Worm (Caenorhabditis elegans) whole organism, young adult: Measurements from ENCODE around the gene pals-16.

Experiments
- B0019.2 ChIP-seq: fragments of 200-800 bp; sonication (Bioruptor generic); conservative IDR thresholded peaks from 2 replicates; pipeline ENCODE4 v1.3.6; 2022; ENCODE audit warnings: missing genetic modification reagents, missing genetic modification characterization, missing compliant biosample characterization
- B0261.1 ChIP-seq: sonication (generic microtip); optimal IDR thresholded peaks from 2 replicates; lab custom pipeline; 2016; ENCODE audit warnings: mild to moderate bottlenecking, missing genetic modification characterization, moderate library complexity, missing compliant biosample characterization
- F22D6.2 ChIP-seq: sonication (generic microtip); optimal IDR thresholded peaks from 2 replicates; lab custom pipeline; 2016; ENCODE audit warnings: mild to moderate bottlenecking, missing genetic modification characterization, missing compliant biosample characterization
- F23B12.7 ChIP-seq: sonication (generic microtip); optimal IDR thresholded peaks from 2 replicates; lab custom pipeline; 2017; ENCODE audit warnings: missing genetic modification characterization, mild to moderate bottlenecking, missing compliant biosample characterization, antibody characterized with exemption, moderate library complexity; ENCODE audit not compliant: insufficient read depth
- F49E8.2 ChIP-seq: sonication (generic microtip); optimal IDR thresholded peaks from 3 replicates; lab custom pipeline; 2017; ENCODE audit warnings: missing genetic modification characterization, mild to moderate bottlenecking, missing compliant biosample characterization, antibody characterized with exemption, moderate library complexity; ENCODE audit not compliant: insufficient read depth
- K11D2.4 ChIP-seq: fragments of 200-800 bp; sonication (Bioruptor generic); IDR thresholded peaks from 2 replicates; pipeline ENCODE4 v1.3.6; 2022; ENCODE audit warnings: missing genetic modification reagents, missing genetic modification characterization, missing compliant biosample characterization
- T07F8.4 ChIP-seq: sonication (generic microtip); optimal IDR thresholded peaks from 2 replicates; lab custom pipeline; 2016; ENCODE audit warnings: mild to moderate bottlenecking, missing genetic modification characterization, moderate library complexity, missing compliant biosample characterization
- Y53G8AR.9 ChIP-seq: fragments of 200-800 bp; sonication (Bioruptor generic); conservative IDR thresholded peaks from 2 replicates; pipeline ENCODE4 v1.3.6; 2022; ENCODE audit warnings: missing genetic modification reagents, missing genetic modification characterization, missing compliant biosample characterization
- akir-1 ChIP-seq: fragments of 200-800 bp; sonication (Bioruptor generic); optimal IDR thresholded peaks from 2 replicates; lab custom pipeline; 2018; ENCODE audit warnings: mild to moderate bottlenecking, missing genetic modification characterization, moderate library complexity, missing compliant biosample characterization
- cebp-2 ChIP-seq: fragments of 200-800 bp; sonication (Bioruptor generic); IDR thresholded peaks from 2 replicates; pipeline ENCODE4 v1.3.6; 2022; ENCODE audit warnings: missing genetic modification characterization, missing compliant biosample characterization
- chd-7 ChIP-seq: sonication (generic microtip); optimal IDR thresholded peaks from 2 replicates; lab custom pipeline; 2016; ENCODE audit warnings: mild to moderate bottlenecking, missing genetic modification characterization, moderate library complexity, missing compliant biosample characterization
- die-1 ChIP-seq: sonication (generic microtip); optimal IDR thresholded peaks from 2 replicates; lab custom pipeline; 2016; ENCODE audit warnings: missing genotype, mild to moderate bottlenecking, missing genetic modification characterization, missing compliant biosample characterization
- egl-44 ChIP-seq: fragments of 200-800 bp; sonication (Bioruptor generic); IDR thresholded peaks from 2 replicates; pipeline ENCODE4 v1.3.6; 2022; ENCODE audit warnings: missing genetic modification reagents, missing genetic modification characterization, missing compliant biosample characterization
- gei-17 ChIP-seq: fragments of 200-800 bp; sonication (Bioruptor generic); optimal IDR thresholded peaks from 2 replicates; lab custom pipeline; 2018; ENCODE audit warnings: mild to moderate bottlenecking, missing genetic modification characterization, missing compliant biosample characterization
- him-1 ChIP-seq: sonication (generic microtip); optimal IDR thresholded peaks from 2 replicates; lab custom pipeline; 2016; ENCODE audit warnings: missing genotype, missing genetic modification reagents, missing genetic modification characterization, missing compliant biosample characterization
- hlh-12 ChIP-seq: sonication (generic microtip); optimal IDR thresholded peaks from 2 replicates; lab custom pipeline; 2016; ENCODE audit warnings: missing genetic modification characterization, missing compliant biosample characterization
- hlh-26 ChIP-seq: fragments of 200-800 bp; sonication (Bioruptor generic); conservative IDR thresholded peaks from 2 replicates; pipeline ENCODE4 v1.3.6; 2022; ENCODE audit warnings: missing genetic modification reagents, missing genetic modification characterization, missing compliant biosample characterization
- lag-1 ChIP-seq: fragments of 200-800 bp; sonication (Bioruptor generic); IDR thresholded peaks from 2 replicates; pipeline ENCODE4 v1.3.6; 2022; ENCODE audit warnings: missing genetic modification reagents, missing genetic modification characterization, missing compliant biosample characterization
- let-607 ChIP-seq, 2 experiments: fragments of 200-800 bp in 1 of 2; sonication (Bioruptor generic) in 1 of 2; sonication (generic microtip) in 1 of 2; optimal IDR thresholded peaks; 2 replicates each; lab custom pipeline; 2016 to 2018; ENCODE audit warnings: mild to moderate bottlenecking in 2 of 2, missing compliant biosample characterization in 2 of 2, missing genetic modification characterization in 2 of 2, moderate library complexity in 2 of 2, missing genotype in 1 of 2
- lin-26 ChIP-seq: fragments of 200-800 bp; sonication (Bioruptor generic); IDR thresholded peaks from 2 replicates; pipeline ENCODE4 v1.3.6; 2022; ENCODE audit warnings: missing genetic modification reagents, missing genetic modification characterization, missing compliant biosample characterization
- lin-54 ChIP-seq: fragments of 200-800 bp; sonication (Bioruptor generic); optimal IDR thresholded peaks from 2 replicates; lab custom pipeline; 2018; ENCODE audit warnings: mild to moderate bottlenecking, missing genetic modification characterization, missing compliant biosample characterization
- lsy-27 ChIP-seq: sonication (generic microtip); optimal IDR thresholded peaks from 2 replicates; lab custom pipeline; 2017; ENCODE audit warnings: missing genetic modification characterization, mild to moderate bottlenecking, missing compliant biosample characterization, antibody characterized with exemption, missing genotype, borderline replicate concordance; ENCODE audit not compliant: insufficient read depth
- madf-3 ChIP-seq: fragments of 200-800 bp; sonication (Bioruptor generic); IDR thresholded peaks from 2 replicates; pipeline ENCODE4 v1.3.6; 2022; ENCODE audit warnings: missing genetic modification reagents, missing genetic modification characterization, missing compliant biosample characterization
- nfyb-1 ChIP-seq: fragments of 200-800 bp; sonication (Bioruptor generic); IDR thresholded peaks from 2 replicates; pipeline ENCODE4 v1.3.6; 2022; ENCODE audit warnings: missing genetic modification reagents, missing genetic modification characterization, missing compliant biosample characterization
- nhr-120 ChIP-seq: fragments of 200-800 bp; sonication (Bioruptor generic); IDR thresholded peaks from 2 replicates; pipeline ENCODE4 v1.3.6; 2022; ENCODE audit warnings: missing genetic modification characterization, missing compliant biosample characterization
- nhr-27 ChIP-seq: fragments of 200-800 bp; sonication (Bioruptor generic); optimal IDR thresholded peaks from 2 replicates; lab custom pipeline; 2018; ENCODE audit warnings: mild to moderate bottlenecking, missing genetic modification characterization, moderate library complexity, missing compliant biosample characterization
- pbrm-1 ChIP-seq: fragments of 200-800 bp; sonication (Bioruptor generic); IDR thresholded peaks from 2 replicates; pipeline ENCODE4 v1.3.6; 2022; ENCODE audit warnings: missing genetic modification reagents, missing genetic modification characterization, missing compliant biosample characterization
- repo-1 ChIP-seq: sonication (generic microtip); optimal IDR thresholded peaks from 2 replicates; lab custom pipeline; 2017; ENCODE audit warnings: mild to moderate bottlenecking, missing genetic modification characterization, missing compliant biosample characterization
- rpc-1 ChIP-seq, 2 experiments: fragments of 150-350 bp in 1 of 2; sonication (generic microtip) in 1 of 2; optimal IDR thresholded peaks; 2 replicates each; lab custom pipeline; 2014 to 2018; ENCODE audit warnings: missing biosample characterization in 1 of 2, missing genetic modification characterization in 1 of 2, missing genetic modification reagents in 1 of 2, missing genotype in 1 of 2
- sea-2 ChIP-seq: fragments of 200-800 bp; sonication (Bioruptor generic); IDR thresholded peaks from 2 replicates; pipeline ENCODE4 v1.3.6; 2022; ENCODE audit warnings: missing genetic modification characterization, missing compliant biosample characterization
- snpc-1.1 ChIP-seq: sonication (generic microtip); optimal IDR thresholded peaks from 2 replicates; lab custom pipeline; 2017; ENCODE audit warnings: missing genetic modification characterization, mild to moderate bottlenecking, missing compliant biosample characterization, antibody characterized with exemption, moderate library complexity, missing genotype, missing genetic modification reagents; ENCODE audit not compliant: insufficient read depth
- snpc-3.4 ChIP-seq: sonication (generic microtip); optimal IDR thresholded peaks from 2 replicates; lab custom pipeline; 2017; ENCODE audit warnings: missing genetic modification characterization, mild to moderate bottlenecking, missing compliant biosample characterization, antibody characterized with exemption, moderate library complexity, missing genotype, missing genetic modification reagents
- sptf-2 ChIP-seq: fragments of 200-800 bp; sonication (Bioruptor generic); optimal IDR thresholded peaks from 2 replicates; lab custom pipeline; 2018; ENCODE audit warnings: mild to moderate bottlenecking, missing genetic modification characterization, missing compliant biosample characterization
- tbp1 ChIP-seq: fragments of 200-800 bp; sonication (Bioruptor generic); optimal IDR thresholded peaks from 2 replicates; lab custom pipeline; 2018; ENCODE audit warnings: mild to moderate bottlenecking, missing genetic modification characterization, missing compliant biosample characterization
- tlf-1 ChIP-seq: fragments of 200-800 bp; sonication (Bioruptor generic); optimal IDR thresholded peaks from 2 replicates; lab custom pipeline; 2018; ENCODE audit warnings: mild to moderate bottlenecking, missing genetic modification characterization, missing compliant biosample characterization
- ztf-28 ChIP-seq: fragments of 200-800 bp; sonication (Bioruptor generic); IDR thresholded peaks from 2 replicates; pipeline ENCODE4 v1.3.6; 2022; ENCODE audit warnings: missing genetic modification reagents, missing genetic modification characterization, missing compliant biosample characterization

Gene pals-16

ce11 chrIII:1399670-1400069 is at the start of gene pals-16:
Gene pals-16, plus strand, starts transcription at chrIII:1399970.
- no peak for TF ChIP-seq repo-1 (tag; lab: Kevin White, UChicago)
- no peak for TF ChIP-seq sptf-2
- TF ChIP-seq lin-26 (GFP tag; lab: Robert Waterston, UW): no peak

- TF ChIP-seq sea-2 (GFP tag; lab: Robert Waterston, UW): no peak
- TF ChIP-seq sptf-2: no peak
- no peak for TF ChIP-seq hlh-12 (tag; lab: Kevin White, UChicago)
- TF ChIP-seq snpc-3.4 (tag; lab: Kevin White, UChicago): no peak
- no peak for TF ChIP-seq lsy-27 (tag; lab: Kevin White, UChicago)
- TF ChIP-seq gei-17 (GFP tag; lab: Kevin White, UChicago): no peak
- no peak for TF ChIP-seq chd-7 (tag; lab: Kevin White, UChicago)
- TF ChIP-seq tlf-1 (GFP tag; lab: Kevin White, UChicago): no peak
- no peak for TF ChIP-seq let-607 (tag; optimal IDR thresholded peaks at IDR 0.05; lab: Kevin White, UChicago)
Observed at ce11 chrIII:1350745-1351144, 49.0 kb upstream of the pals-16 start, which contains the start of gene Y82E9BL.3. Gene Y82E9BL.3, minus strand, starts transcription at chrIII:1350845.

ce11 chrIII:1354523-1354922 is 45.2 kb upstream of the pals-16 start:
- TF ChIP-seq rpc-1 (optimal IDR thresholded peaks at IDR 0.05; lab: Kevin White, UChicago) (peak; percentile 49), rpc-1 (tag; optimal IDR thresholded peaks at IDR 0.05; lab: Kevin White, UChicago) (peak; percentile 72), lag-1 (GFP tag; lab: Robert Waterston, UW) (no peak), snpc-1.1 (peak; percentile 25), tbp1 (GFP tag; lab: Kevin White, UChicago) (peak; percentile 85), F49E8.2 (tag; lab: Kevin White, UChicago) (no peak), die-1 (peak; percentile 25), him-1 (tag; lab: Kevin White, UChicago) (peak; percentile 33), F22D6.2 (tag; lab: Kevin White, UChicago) (no peak), nfyb-1 (GFP tag; lab: Robert Waterston, UW) (0 out of 2 replicates have a peak, but pooled peaks have one; percentile 36), B0261.1 (tag; lab: Kevin White, UChicago) (peak; percentile 68), T07F8.4 (tag; lab: Kevin White, UChicago) (no peak), lin-26 (GFP tag; lab: Robert Waterston, UW) (peak; percentile 64; the same call in 1 of the 2 replicates)
- TF ChIP-seq, all 124 proteins: peak for 8

- TF ChIP-seq akir-1 (no peak), hlh-26 (no peak), ztf-28 (GFP tag; lab: Robert Waterston, UW) (no peak), B0019.2 (GFP tag; lab: Robert Waterston, UW) (no peak), cebp-2 (GFP tag; lab: Robert Waterston, UW) (no peak), lin-54 (GFP tag; lab: Kevin White, UChicago) (no peak), nhr-27 (no peak), sea-2 (GFP tag; lab: Robert Waterston, UW) (no peak), repo-1 (tag; lab: Kevin White, UChicago) (no peak), K11D2.4 (no peak), lag-1 (GFP tag; lab: Robert Waterston, UW) (no peak), pbrm-1 (GFP tag; lab: Robert Waterston, UW) (no peak), Y53G8AR.9 (no peak), F23B12.7 (no peak), nhr-120 (GFP tag; lab: Robert Waterston, UW) (no peak), egl-44 (GFP tag; lab: Robert Waterston, UW) (no peak), madf-3 (no peak)
Observed at ce11 chrIII:1355320-1355719, 44.5 kb upstream of the pals-16 start, which contains the start of gene Y82E9BL.1. Gene Y82E9BL.1, minus strand, starts transcription at chrIII:1355420.
